Fruit fly (Drosophila melanogaster) whole organism, embryonic: ENCODE data around the gene smash.

Source experiments
- Aef1 ChIP-seq: fragments of 200-800 bp; sonication (Bioruptor generic); IDR thresholded peaks from 3 replicates; pipeline ENCODE4 v1.3.6; 2022; ENCODE audit warnings: missing biosample characterization, missing genetic modification characterization
- Atf-2 ChIP-seq: fragments of 200-800 bp; sonication (Bioruptor generic); optimal IDR thresholded peaks from 2 replicates; lab custom pipeline; 2016; ENCODE audit warnings: missing biosample characterization, missing genetic modification characterization
- Awh ChIP-seq: fragments of 200-800 bp; sonication (Bioruptor generic); IDR thresholded peaks from 2 replicates; pipeline ENCODE4, ENCODE4 v1.3.6; 2022; ENCODE audit warnings: missing biosample characterization, missing genetic modification characterization
- CG10267 ChIP-seq: fragments of 200-800 bp; sonication (Bioruptor generic); optimal IDR thresholded peaks from 2 replicates; lab custom pipeline; 2018; ENCODE audit warnings: missing biosample characterization, mild to moderate bottlenecking, missing genetic modification characterization, moderate library complexity
- CG11723 ChIP-seq: fragments of 200-800 bp; sonication (Bioruptor generic); optimal IDR thresholded peaks from 2 replicates; lab custom pipeline; 2017; ENCODE audit warnings: missing biosample characterization, mild to moderate bottlenecking, missing genetic modification characterization
- CG14441 ChIP-seq: fragments of 200-800 bp; sonication (Bioruptor generic); IDR thresholded peaks from 2 replicates; pipeline ENCODE4 v1.3.6; 2022; ENCODE audit warnings: missing biosample characterization, missing genetic modification characterization
- CG15514 ChIP-seq: fragments of 200-800 bp; sonication (Bioruptor generic); optimal IDR thresholded peaks from 3 replicates; lab custom pipeline; 2017; ENCODE audit warnings: missing biosample characterization, missing genetic modification characterization, mild to moderate bottlenecking, moderate library complexity, missing genetic modification reagents
- CG1603 ChIP-seq: fragments of 200-800 bp; sonication (Bioruptor generic); optimal IDR thresholded peaks from 2 replicates; lab custom pipeline; 2019; ENCODE audit warnings: missing biosample characterization, mild to moderate bottlenecking, missing genetic modification characterization, moderate library complexity
- CG18599 ChIP-seq: fragments of 200-800 bp; sonication (Bioruptor generic); optimal IDR thresholded peaks from 3 replicates; lab custom pipeline; 2017; ENCODE audit warnings: missing biosample characterization, missing genetic modification characterization, mild to moderate bottlenecking, moderate library complexity, missing genetic modification reagents
- CG18619 ChIP-seq: fragments of 200-800 bp; sonication (Bioruptor generic); optimal IDR thresholded peaks from 3 replicates; lab custom pipeline; 2017; ENCODE audit warnings: missing biosample characterization, mild to moderate bottlenecking, missing genetic modification characterization
- CG4820 ChIP-seq: fragments of 200-800 bp; sonication (Bioruptor generic); optimal IDR thresholded peaks from 3 replicates; lab custom pipeline; 2016; ENCODE audit warnings: missing biosample characterization, missing genetic modification characterization
- CG6689 ChIP-seq: fragments of 200-800 bp; sonication (Bioruptor generic); IDR thresholded peaks from 2 replicates; pipeline ENCODE4 v1.3.6; 2022; ENCODE audit warnings: missing biosample characterization, missing genetic modification characterization
- CG6791 ChIP-seq: fragments of 200-800 bp; sonication (Bioruptor generic); IDR thresholded peaks from 3 replicates; pipeline ENCODE4 v1.3.6; 2022; ENCODE audit warnings: missing biosample characterization, missing genetic modification characterization; ENCODE audit not compliant: partially characterized antibody
- CG6854 ChIP-seq: fragments of 200-800 bp; sonication (Bioruptor generic); optimal IDR thresholded peaks from 3 replicates; lab custom pipeline; 2017; ENCODE audit warnings: missing biosample characterization, mild to moderate bottlenecking, missing genetic modification characterization
- CG8281 ChIP-seq: fragments of 200-800 bp; sonication (Bioruptor generic); optimal IDR thresholded peaks from 2 replicates; lab custom pipeline; 2018; ENCODE audit warnings: missing biosample characterization, mild to moderate bottlenecking, missing genetic modification characterization, moderate library complexity
- CG8359 ChIP-seq: fragments of 200-800 bp; sonication (Bioruptor generic); optimal IDR thresholded peaks from 2 replicates; lab custom pipeline; 2017; ENCODE audit warnings: missing biosample characterization, mild to moderate bottlenecking, missing genetic modification characterization, borderline replicate concordance
- Camta ChIP-seq: fragments of 200-800 bp; sonication (Bioruptor generic); optimal IDR thresholded peaks from 2 replicates; lab custom pipeline; 2016; ENCODE audit warnings: missing biosample characterization, missing genetic modification characterization
- CoRest ChIP-seq: fragments of 200-800 bp; sonication (Bioruptor generic); optimal IDR thresholded peaks from 3 replicates; lab custom pipeline; 2018; ENCODE audit warnings: missing biosample characterization, mild to moderate bottlenecking, missing genetic modification characterization, moderate library complexity
- Dip2 ChIP-seq: fragments of 200-800 bp; sonication (Bioruptor generic); IDR thresholded peaks from 2 replicates; pipeline ENCODE4 v1.3.6; 2022; ENCODE audit warnings: missing biosample characterization, missing genetic modification characterization
- Doc3 ChIP-seq: fragments of 200-800 bp; sonication (Bioruptor generic); IDR thresholded peaks from 3 replicates; pipeline ENCODE4 v1.3.6; 2022; ENCODE audit warnings: missing biosample characterization, missing genetic modification characterization; ENCODE audit not compliant: partially characterized antibody
- HHEX ChIP-seq: fragments of 200-800 bp; sonication (Bioruptor generic); optimal IDR thresholded peaks from 3 replicates; lab custom pipeline; 2017; ENCODE audit warnings: missing biosample characterization, mild to moderate bottlenecking, missing genetic modification characterization, missing genetic modification reagents
- HLH3B ChIP-seq: fragments of 200-800 bp; sonication (Bioruptor generic); IDR thresholded peaks from 2 replicates; pipeline ENCODE4 v1.3.6; 2022; ENCODE audit warnings: missing biosample characterization, missing genetic modification characterization
- HLHmδ ChIP-seq: fragments of 200-800 bp; sonication (Bioruptor generic); optimal IDR thresholded peaks from 2 replicates; lab custom pipeline; 2018; ENCODE audit warnings: missing biosample characterization, mild to moderate bottlenecking, missing genetic modification characterization, moderate library complexity
- Hr39 ChIP-seq: fragments of >200 bp; optimal IDR thresholded peaks from 2 replicates; lab custom pipeline; 2017
- Mes4 ChIP-seq: fragments of 200-800 bp; sonication (Bioruptor generic); optimal IDR thresholded peaks from 2 replicates; lab custom pipeline; 2016; ENCODE audit warnings: missing biosample characterization, missing genetic modification characterization
- NFAT ChIP-seq: fragments of 200-800 bp; sonication (Bioruptor generic); IDR thresholded peaks from 2 replicates; pipeline ENCODE4 v1.3.6; 2022; ENCODE audit warnings: missing biosample characterization, missing genetic modification characterization
- Nf-YC ChIP-seq: fragments of 200-800 bp; optimal IDR thresholded peaks from 3 replicates; lab custom pipeline; 2019; ENCODE audit warnings: missing biosample characterization, mild to moderate bottlenecking, missing genetic modification characterization, moderate library complexity
- PHDP ChIP-seq: fragments of 200-800 bp; sonication (Bioruptor generic); optimal IDR thresholded peaks from 3 replicates; lab custom pipeline; 2018; ENCODE audit warnings: missing biosample characterization, mild to moderate bottlenecking, missing genetic modification characterization, moderate library complexity
- Rx ChIP-seq: fragments of 200-800 bp; sonication (Bioruptor generic); IDR thresholded peaks from 2 replicates; pipeline ENCODE4 v1.3.6; 2022; ENCODE audit warnings: missing biosample characterization, missing genetic modification characterization
- Side ChIP-seq: fragments of 200-800 bp; sonication (Bioruptor generic); optimal IDR thresholded peaks from 2 replicates; lab custom pipeline; 2016; ENCODE audit warnings: missing biosample characterization, missing genetic modification characterization
- ato ChIP-seq: fragments of 200-800 bp; sonication (Bioruptor generic); IDR thresholded peaks from 2 replicates; pipeline ENCODE4 v1.3.6; 2022; ENCODE audit warnings: missing biosample characterization, missing genetic modification characterization; ENCODE audit not compliant: partially characterized antibody
- bsh ChIP-seq, 2 experiments: fragments of 200-800 bp; sonication (Bioruptor generic); optimal IDR thresholded peaks; 2 replicates each; lab custom pipeline; 2017 to 2018; ENCODE audit warnings: mild to moderate bottlenecking in 2 of 2, missing biosample characterization in 2 of 2, missing genetic modification characterization in 2 of 2, moderate library complexity in 1 of 2
- cato ChIP-seq: fragments of 200-800 bp; sonication (Bioruptor generic); optimal IDR thresholded peaks from 2 replicates; lab custom pipeline; 2016; ENCODE audit warnings: missing biosample characterization, missing genetic modification characterization, borderline replicate concordance
- croc ChIP-seq: fragments of 200-800 bp; sonication (Bioruptor generic); conservative IDR thresholded peaks from 3 replicates; pipeline ENCODE4 v1.3.6; 2022; ENCODE audit warnings: missing biosample characterization, missing genetic modification characterization
- disco-r ChIP-seq: fragments of 200-800 bp; sonication (Bioruptor generic); optimal IDR thresholded peaks from 2 replicates; lab custom pipeline; 2016; ENCODE audit warnings: missing biosample characterization, missing genetic modification characterization
- fd96Cb ChIP-seq: fragments of 200-800 bp; sonication (Bioruptor generic); optimal IDR thresholded peaks from 2 replicates; lab custom pipeline; 2018; ENCODE audit warnings: missing biosample characterization, mild to moderate bottlenecking, missing genetic modification characterization, moderate library complexity
- gcm ChIP-seq: fragments of 200-800 bp; sonication (Bioruptor generic); optimal IDR thresholded peaks from 2 replicates; lab custom pipeline; 2019; ENCODE audit warnings: missing biosample characterization, mild to moderate bottlenecking, missing genetic modification characterization, moderate library complexity
- kah ChIP-seq: fragments of 200-800 bp; sonication (Bioruptor generic); optimal IDR thresholded peaks from 2 replicates; lab custom pipeline; 2018; ENCODE audit warnings: missing biosample characterization, mild to moderate bottlenecking, missing genetic modification characterization
- lab ChIP-seq: fragments of 200-800 bp; sonication (Bioruptor generic); optimal IDR thresholded peaks from 3 replicates; lab custom pipeline; 2017; ENCODE audit warnings: missing biosample characterization, missing genetic modification characterization, mild to moderate bottlenecking, moderate library complexity, missing genetic modification reagents
- maf-S ChIP-seq: fragments of 200-800 bp; sonication (Bioruptor generic); optimal IDR thresholded peaks from 2 replicates; lab custom pipeline; 2016; ENCODE audit warnings: missing biosample characterization, missing genetic modification characterization
- nau ChIP-seq: fragments of 200-800 bp; sonication (Bioruptor generic); optimal IDR thresholded peaks from 3 replicates; lab custom pipeline; 2017; ENCODE audit warnings: missing biosample characterization, mild to moderate bottlenecking, missing genetic modification characterization, missing genetic modification reagents
- p53 ChIP-seq: fragments of 200-800 bp; sonication (Bioruptor generic); optimal IDR thresholded peaks from 2 replicates; lab custom pipeline; 2016; ENCODE audit warnings: missing biosample characterization, missing genetic modification characterization
- pho ChIP-seq: fragments of 200-800 bp; sonication (Bioruptor generic); optimal IDR thresholded peaks from 2 replicates; lab custom pipeline; 2016; ENCODE audit warnings: missing biosample characterization, missing genetic modification characterization
- pum ChIP-seq: fragments of 200-800 bp; sonication (Bioruptor generic); optimal IDR thresholded peaks from 2 replicates; lab custom pipeline; 2016; ENCODE audit warnings: missing biosample characterization, missing genetic modification characterization
- rib ChIP-seq: fragments of 200-800 bp; sonication (Bioruptor generic); IDR thresholded peaks from 2 replicates; pipeline ENCODE4 v1.3.6; 2022; ENCODE audit warnings: missing biosample characterization, missing genetic modification characterization
- salm ChIP-seq: fragments of 200-800 bp; sonication (Bioruptor generic); optimal IDR thresholded peaks from 2 replicates; lab custom pipeline; 2018; ENCODE audit warnings: missing biosample characterization, mild to moderate bottlenecking, missing genetic modification characterization
- sima ChIP-seq: fragments of 200-800 bp; sonication (Bioruptor generic); optimal IDR thresholded peaks from 2 replicates; lab custom pipeline; 2016; ENCODE audit warnings: missing biosample characterization, missing genetic modification characterization
- tgo ChIP-seq: fragments of 200-800 bp; sonication (Bioruptor generic); IDR thresholded peaks from 3 replicates; pipeline ENCODE4 v1.3.6; 2022; ENCODE audit warnings: missing biosample characterization, missing genetic modification characterization
- unpg ChIP-seq: fragments of 200-800 bp; sonication (Bioruptor generic); optimal IDR thresholded peaks from 3 replicates; lab custom pipeline; 2018; ENCODE audit warnings: missing biosample characterization, mild to moderate bottlenecking, missing genetic modification characterization, moderate library complexity
- zfh1 ChIP-seq: fragments of 200-800 bp; sonication (Bioruptor generic); IDR thresholded peaks from 3 replicates; pipeline ENCODE4 v1.3.6; 2022; ENCODE audit warnings: missing biosample characterization, missing genetic modification characterization

Gene smash

dm6 chr3R:4664947-4665346, 5.6 kb downstream of the smash start (continued):
- peak; percentile 15 for TF ChIP-seq sima (GFP tag; lab: Kevin White, UChicago)
- TF ChIP-seq nau: peak; percentile 93
- peak; percentile 79 for TF ChIP-seq CG1603
- TF ChIP-seq salm (tag; lab: Kevin White, UChicago): peak; percentile 85
- TF ChIP-seq ato (GFP tag; lab: Robert Waterston, UW): no peak
- peak; percentile 92 for TF ChIP-seq CG18599 (GFP tag; lab: Kevin White, UChicago)
- peak; percentile 55 for TF ChIP-seq Nf-YC
- TF ChIP-seq HLH3B (GFP tag; lab: Robert Waterston, UW): peak; percentile 86; the same call in 1 of the 2 replicates
- TF ChIP-seq zfh1 (GFP tag; lab: Robert Waterston, UW): peak; percentile 91
- peak; percentile 83 for TF ChIP-seq HHEX (GFP tag; lab: Kevin White, UChicago)
- peak; percentile 83 for TF ChIP-seq HLHmδ (GFP tag; lab: Kevin White, UChicago)
- TF ChIP-seq Dip2 (GFP tag; lab: Robert Waterston, UW): no peak
- TF ChIP-seq CoRest (tag; lab: Kevin White, UChicago): no peak
- TF ChIP-seq CG6854 (GFP tag; lab: Kevin White, UChicago): peak; percentile 78
- no peak for TF ChIP-seq CG6791 (GFP tag; lab: Robert Waterston, UW)
- peak; percentile 71 for TF ChIP-seq CG8281 (tag; lab: Kevin White, UChicago)
- peak; percentile 93 for TF ChIP-seq lab (GFP tag; lab: Kevin White, UChicago)
- TF ChIP-seq cato (GFP tag; lab: Kevin White, UChicago): peak; percentile 39
- TF ChIP-seq CG15514 (GFP tag; lab: Kevin White, UChicago): peak; percentile 80
- TF ChIP-seq Side (GFP tag; lab: Kevin White, UChicago): peak; percentile 85
- TF ChIP-seq CG18619 (GFP tag; lab: Kevin White, UChicago): peak; percentile 2
- peak; percentile 47; the same call in 2 of the 3 replicates for TF ChIP-seq tgo (GFP tag; lab: Robert Waterston, UW)
- TF ChIP-seq pum (GFP tag; lab: Kevin White, UChicago): peak; percentile 71
- no peak for TF ChIP-seq pho (GFP tag; lab: Kevin White, UChicago)
- peak; percentile 18; the same call in 1 of the 3 replicates for TF ChIP-seq Aef1 (GFP tag; lab: Robert Waterston, UW)
- peak; percentile 78 for TF ChIP-seq unpg (GFP tag; lab: Kevin White, UChicago)
- peak; percentile 84 for TF ChIP-seq gcm (GFP tag; lab: Kevin White, UChicago)
- TF ChIP-seq p53 (GFP tag; lab: Kevin White, UChicago): peak; percentile 67
- TF ChIP-seq CG14441 (GFP tag; lab: Robert Waterston, UW): peak; percentile 8; the same call in 1 of the 2 replicates
- TF ChIP-seq disco-r: peak; percentile 62
- peak; percentile 83 for TF ChIP-seq fd96Cb (tag; lab: Kevin White, UChicago)
- peak; percentile 69 for TF ChIP-seq rib (GFP tag; lab: Robert Waterston, UW)
- TF ChIP-seq CG10267 (tag; lab: Kevin White, UChicago): peak; percentile 70
- TF ChIP-seq Hr39: no peak
- TF ChIP-seq kah: peak; percentile 31
- no peak for TF ChIP-seq CG11723 (GFP tag; lab: Kevin White, UChicago)
- peak; percentile 82 for TF ChIP-seq Camta (GFP tag; lab: Kevin White, UChicago)
- no peak for TF ChIP-seq Atf-2 (GFP tag; lab: Kevin White, UChicago)
- peak; percentile 43; the same call in 1 of the 2 replicates for TF ChIP-seq Rx (GFP tag; lab: Robert Waterston, UW)
- no peak for TF ChIP-seq Doc3 (GFP tag; lab: Robert Waterston, UW)
- TF ChIP-seq Mes4 (GFP tag; lab: Kevin White, UChicago): no peak
- peak; percentile 78 for TF ChIP-seq CG4820 (GFP tag; lab: Kevin White, UChicago)
- peak; percentile 94 for TF ChIP-seq Awh (GFP tag; lab: Robert Waterston, UW)
- TF ChIP-seq NFAT (GFP tag; lab: Robert Waterston, UW): 0 out of 2 replicates have a peak, but pooled peaks have one; percentile 12
- peak; percentile 71 for TF ChIP-seq maf-S (GFP tag; lab: Kevin White, UChicago)
- TF ChIP-seq PHDP: peak; percentile 68
- TF ChIP-seq bsh (GFP tag; optimal IDR thresholded peaks at IDR 0.05; lab: Kevin White, UChicago): peak; percentile 32 to 75
- TF ChIP-seq CG6689 (GFP tag; lab: Robert Waterston, UW): peak; percentile 68
- peak; percentile 54; the same call in 2 of the 3 replicates for TF ChIP-seq croc (GFP tag; lab: Robert Waterston, UW)
- peak; percentile 91 for TF ChIP-seq CG8359 (GFP tag; lab: Kevin White, UChicago)
